Worm (Caenorhabditis elegans) whole organism, mixed stage, embryonic: ENCODE data around the gene dyc-1.
A peak's percentile ranks its signal among the peaks of the same experiment; 100 is the strongest.

Source experiments
- bed-3 ChIP-seq: fragments of 200-800 bp; sonication (Bioruptor generic); optimal IDR thresholded peaks from 3 replicates; lab custom pipeline; 2018; ENCODE audit warnings: mild to moderate bottlenecking, missing genetic modification characterization, moderate library complexity, missing compliant biosample characterization
- blmp-1 ChIP-seq: fragments of 150-350 bp; optimal IDR thresholded peaks from 2 replicates; lab custom pipeline; 2014; ENCODE audit warnings: missing biosample characterization, missing genetic modification characterization
- ceh-39 ChIP-seq: fragments of 150-350 bp; optimal IDR thresholded peaks from 2 replicates; lab custom pipeline; 2014; ENCODE audit warnings: missing biosample characterization, missing genetic modification characterization
- ceh-43 ChIP-seq: fragments of 200-800 bp; sonication (Bioruptor generic); optimal IDR thresholded peaks from 2 replicates; lab custom pipeline; 2018; ENCODE audit warnings: mild to moderate bottlenecking, missing genetic modification characterization, moderate library complexity, missing compliant biosample characterization
- ceh-83 ChIP-seq: fragments of 200-800 bp; sonication (Bioruptor generic); optimal IDR thresholded peaks from 2 replicates; lab custom pipeline; 2018; ENCODE audit warnings: mild to moderate bottlenecking, missing genetic modification characterization, missing compliant biosample characterization
- ces-1 ChIP-seq: fragments of 150-350 bp; optimal IDR thresholded peaks from 2 replicates; lab custom pipeline; 2014; ENCODE audit warnings: missing biosample characterization, missing genetic modification reagents, missing genetic modification characterization
- cnd-1 ChIP-seq: fragments of 200-800 bp; sonication (Bioruptor generic); optimal IDR thresholded peaks from 2 replicates; lab custom pipeline; 2018; ENCODE audit warnings: mild to moderate bottlenecking, missing genetic modification characterization, missing compliant biosample characterization
- drap-1 ChIP-seq: fragments of 200-800 bp; sonication (Bioruptor generic); optimal IDR thresholded peaks from 3 replicates; lab custom pipeline; 2018; ENCODE audit warnings: mild to moderate bottlenecking, missing genetic modification characterization, missing compliant biosample characterization
- elt-1 ChIP-seq: sonication (generic microtip); optimal IDR thresholded peaks from 2 replicates; lab custom pipeline; 2017; ENCODE audit warnings: missing genetic modification characterization, mild to moderate bottlenecking, missing compliant biosample characterization, antibody characterized with exemption, moderate library complexity, borderline replicate concordance; ENCODE audit not compliant: insufficient read depth
- elt-3 ChIP-seq: fragments of 150-350 bp; optimal IDR thresholded peaks from 2 replicates; lab custom pipeline; 2014; ENCODE audit warnings: missing biosample characterization, missing genetic modification characterization
- flh-1 ChIP-seq: fragments of 200-800 bp; sonication (Bioruptor generic); optimal IDR thresholded peaks from 2 replicates; lab custom pipeline; 2018; ENCODE audit warnings: mild to moderate bottlenecking, missing genetic modification characterization, moderate library complexity, missing compliant biosample characterization
- ham-2 ChIP-seq: fragments of 200-800 bp; sonication (Bioruptor generic); optimal IDR thresholded peaks from 2 replicates; lab custom pipeline; 2018; ENCODE audit warnings: mild to moderate bottlenecking, missing genetic modification characterization, missing compliant biosample characterization
- hlh-1 ChIP-seq: fragments of 150-350 bp; optimal IDR thresholded peaks from 2 replicates; lab custom pipeline; 2014; ENCODE audit warnings: missing biosample characterization, missing genetic modification reagents, missing genetic modification characterization
- lin-13 ChIP-seq: fragments of 150-350 bp; optimal IDR thresholded peaks from 2 replicates; lab custom pipeline; 2014; ENCODE audit warnings: missing biosample characterization, missing genetic modification characterization
- lsy-2 ChIP-seq: fragments of 150-350 bp; optimal IDR thresholded peaks from 2 replicates; lab custom pipeline; 2014; ENCODE audit warnings: missing biosample characterization, missing genetic modification characterization
- mep-1 ChIP-seq: fragments of 150-350 bp; optimal IDR thresholded peaks from 2 replicates; lab custom pipeline; 2017; ENCODE audit warnings: missing biosample characterization, missing genetic modification reagents, missing genetic modification characterization, inconsistent platforms
- mls-2 ChIP-seq: sonication (generic microtip); optimal IDR thresholded peaks from 2 replicates; lab custom pipeline; 2016; ENCODE audit warnings: mild to moderate bottlenecking, missing genetic modification characterization, moderate library complexity, missing compliant biosample characterization
- nhr-12 ChIP-seq: fragments of 150-350 bp; optimal IDR thresholded peaks from 2 replicates; lab custom pipeline; 2014; ENCODE audit warnings: missing biosample characterization, missing genetic modification characterization
- nhr-2 ChIP-seq: fragments of 150-350 bp; optimal IDR thresholded peaks from 2 replicates; lab custom pipeline; 2014; ENCODE audit warnings: missing biosample characterization, missing genetic modification characterization
- nhr-237 ChIP-seq: fragments of 150-350 bp; optimal IDR thresholded peaks from 2 replicates; lab custom pipeline; 2014; ENCODE audit warnings: missing biosample characterization, missing genetic modification characterization
- nhr-28 ChIP-seq: fragments of 150-350 bp; optimal IDR thresholded peaks from 2 replicates; lab custom pipeline; 2014; ENCODE audit warnings: missing biosample characterization, missing genetic modification characterization
- pha-4 ChIP-seq: fragments of 150-350 bp; optimal IDR thresholded peaks from 2 replicates; lab custom pipeline; 2018; ENCODE audit warnings: missing biosample characterization, missing genetic modification reagents, missing genetic modification characterization
- sem-2 ChIP-seq: fragments of 200-800 bp; sonication (Bioruptor generic); optimal IDR thresholded peaks from 2 replicates; lab custom pipeline; 2018; ENCODE audit warnings: mild to moderate bottlenecking, missing genetic modification characterization, missing compliant biosample characterization
- sptf-1 ChIP-seq: sonication (generic microtip); optimal IDR thresholded peaks from 2 replicates; lab custom pipeline; 2017; ENCODE audit warnings: mild to moderate bottlenecking, missing genetic modification characterization, moderate library complexity, missing compliant biosample characterization
- tbx-8 ChIP-seq: fragments of 200-800 bp; sonication (Bioruptor generic); optimal IDR thresholded peaks from 2 replicates; lab custom pipeline; 2018; ENCODE audit warnings: mild to moderate bottlenecking, missing genetic modification characterization, moderate library complexity, missing compliant biosample characterization
- unc-120 ChIP-seq: sonication (generic microtip); optimal IDR thresholded peaks from 2 replicates; lab custom pipeline; 2017; ENCODE audit warnings: missing genetic modification characterization, missing compliant biosample characterization; ENCODE audit not compliant: poor library complexity, severe bottlenecking
- unc-39 ChIP-seq: fragments of 150-350 bp; optimal IDR thresholded peaks from 2 replicates; lab custom pipeline; 2014; ENCODE audit warnings: missing biosample characterization, missing genetic modification characterization
- unc-62 ChIP-seq: fragments of 150-350 bp; optimal IDR thresholded peaks from 2 replicates; lab custom pipeline; 2014; ENCODE audit warnings: missing biosample characterization, missing genetic modification reagents, missing genetic modification characterization
- zip-8 ChIP-seq: fragments of 150-350 bp; optimal IDR thresholded peaks from 2 replicates; lab custom pipeline; 2014; ENCODE audit warnings: missing biosample characterization, missing genetic modification characterization
- ztf-11 ChIP-seq: fragments of 150-350 bp; optimal IDR thresholded peaks from 2 replicates; lab custom pipeline; 2014; ENCODE audit warnings: missing biosample characterization, missing genetic modification characterization

dyc-1 gene

DNA sequence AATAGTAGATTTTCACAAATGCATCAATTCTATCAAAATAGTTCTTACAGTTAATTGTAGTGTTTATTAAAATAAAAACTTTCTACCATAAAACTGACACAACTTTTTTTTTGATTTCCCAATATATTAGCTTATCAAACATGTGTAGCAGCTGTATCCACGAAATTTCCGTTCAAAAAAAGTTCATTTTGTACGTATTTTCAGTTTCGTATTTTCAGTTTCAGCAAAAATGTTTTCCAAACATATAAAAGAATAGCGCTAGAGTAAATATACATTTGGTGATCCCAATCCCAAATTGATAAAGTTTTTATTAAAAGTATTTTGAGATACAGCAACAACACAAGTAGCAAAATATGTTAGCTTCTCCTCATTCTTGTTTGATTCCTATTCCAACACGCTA, 19.9 kb upstream of the dyc-1 start:
- TF ChIP-seq drap-1 (GFP tag; lab: Kevin White, UChicago): no peak
- TF ChIP-seq flh-1 (GFP tag; lab: Kevin White, UChicago): no peak
- TF ChIP-seq pha-4 (tag; lab: Kevin White, UChicago): no peak
- TF ChIP-seq mls-2: no peak
- no peak for TF ChIP-seq ham-2 (GFP tag; lab: Kevin White, UChicago)
- TF ChIP-seq nhr-12 (tag; lab: Kevin White, UChicago): no peak
- no peak for TF ChIP-seq lsy-2 (tag; lab: Kevin White, UChicago)
- TF ChIP-seq cnd-1 (tag; lab: Kevin White, UChicago): no peak
- no peak for TF ChIP-seq ceh-39
- TF ChIP-seq unc-39 (tag; lab: Kevin White, UChicago): no peak
- no peak for TF ChIP-seq bed-3 (GFP tag; lab: Kevin White, UChicago)
- no peak for TF ChIP-seq hlh-1 (tag; lab: Kevin White, UChicago)
- no peak for TF ChIP-seq elt-3 (tag; lab: Kevin White, UChicago)
- no peak for TF ChIP-seq sem-2
- no peak for TF ChIP-seq zip-8 (tag; lab: Kevin White, UChicago)
- no peak for TF ChIP-seq elt-1

ce11 chrX:14029872-14030271, 19.5 kb upstream of the dyc-1 start:
- no peak for TF ChIP-seq bed-3 (GFP tag; lab: Kevin White, UChicago)
- TF ChIP-seq mep-1 (tag; lab: Kevin White, UChicago): no peak
- peak; percentile 82 for TF ChIP-seq ces-1
- TF ChIP-seq, all 35 proteins: peak for 1

DNA sequence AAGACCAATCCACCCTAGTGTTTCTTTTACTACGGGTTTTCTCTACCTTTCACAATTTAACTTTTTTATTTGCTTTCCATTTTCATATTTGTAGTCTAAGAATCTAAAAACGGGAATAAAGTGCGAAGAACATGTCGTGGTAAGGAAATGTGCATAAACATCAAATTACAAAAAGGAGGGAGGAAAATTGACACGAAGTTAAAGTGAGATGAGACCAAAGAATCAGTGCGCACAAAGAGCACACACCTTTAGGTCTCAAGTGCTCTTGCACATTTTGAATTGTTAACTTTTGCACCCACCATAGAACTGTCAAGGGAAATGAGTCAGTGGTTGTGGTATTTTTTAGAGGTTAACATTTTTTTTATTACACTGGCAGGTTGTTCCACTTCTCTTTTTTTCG, 18.8 kb upstream of the dyc-1 start:
- TF ChIP-seq sptf-1 (tag; lab: Kevin White, UChicago): no peak
- no peak for TF ChIP-seq unc-62 (GFP tag; lab: Kevin White, UChicago)
- no peak for TF ChIP-seq nhr-12 (tag; lab: Kevin White, UChicago)
- TF ChIP-seq sem-2: no peak
- no peak for TF ChIP-seq nhr-237 (tag; lab: Kevin White, UChicago)

- TF ChIP-seq nhr-237 (tag; lab: Kevin White, UChicago): no peak
- no peak for TF ChIP-seq nhr-12 (tag; lab: Kevin White, UChicago)
- TF ChIP-seq mep-1 (tag; lab: Kevin White, UChicago): no peak
- no peak for TF ChIP-seq mls-2
- TF ChIP-seq ztf-11: no peak
- TF ChIP-seq cnd-1 (tag; lab: Kevin White, UChicago): no peak
- no peak for TF ChIP-seq hlh-1 (tag; lab: Kevin White, UChicago)
- no peak for TF ChIP-seq ces-1
- no peak for TF ChIP-seq sptf-1 (tag; lab: Kevin White, UChicago)
- TF ChIP-seq sem-2: no peak
- TF ChIP-seq ceh-43 (GFP tag; lab: Kevin White, UChicago): no peak
- no peak for TF ChIP-seq flh-1 (GFP tag; lab: Kevin White, UChicago)
- no peak for TF ChIP-seq nhr-2 (tag; lab: Kevin White, UChicago)
- no peak for TF ChIP-seq ham-2 (GFP tag; lab: Kevin White, UChicago)
- TF ChIP-seq unc-62 (GFP tag; lab: Kevin White, UChicago): no peak
- no peak for TF ChIP-seq drap-1 (GFP tag; lab: Kevin White, UChicago)
- TF ChIP-seq ceh-83 (GFP tag; lab: Kevin White, UChicago): no peak
Observed at ce11 chrX:14033494-14033893, 15.8 kb upstream of the dyc-1 start, which contains the start of gene arrd-25. arrd-25 (plus strand) TSS chrX:14033794.

- no peak for TF ChIP-seq lin-13 (tag; lab: Kevin White, UChicago)
- no peak for TF ChIP-seq bed-3 (GFP tag; lab: Kevin White, UChicago)
- TF ChIP-seq sem-2: no peak
- peak; percentile 78 for TF ChIP-seq unc-62 (GFP tag; lab: Kevin White, UChicago)
- TF ChIP-seq ceh-83 (GFP tag; lab: Kevin White, UChicago): no peak
- TF ChIP-seq hlh-1 (tag; lab: Kevin White, UChicago): peak; percentile 67
Observed at ce11 chrX:14039293-14039692, 10.0 kb upstream of the dyc-1 start.

DNA sequence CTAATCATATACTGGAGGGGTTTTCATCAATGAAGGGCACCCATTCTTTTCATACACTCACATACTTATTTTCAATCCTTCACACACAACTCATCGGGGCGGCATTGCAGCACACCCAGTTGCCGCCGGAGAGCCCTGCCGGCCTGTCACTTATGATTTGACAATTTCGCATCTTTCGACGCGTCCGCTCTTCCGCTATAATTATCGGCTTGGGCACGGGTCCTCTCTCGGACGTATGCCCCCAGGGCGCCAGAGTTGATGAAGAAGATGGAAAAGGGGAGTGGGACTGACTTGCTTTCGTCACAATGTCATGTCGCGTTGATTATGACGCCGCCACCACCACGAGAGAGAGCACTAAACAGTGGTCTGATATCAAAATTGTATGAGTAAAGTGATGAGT, 5.0 kb upstream of the dyc-1 start:
- TF ChIP-seq elt-3 (tag; lab: Kevin White, UChicago): no peak
- no peak for TF ChIP-seq nhr-28 (tag; lab: Kevin White, UChicago)
- peak; percentile 46 for TF ChIP-seq unc-62 (GFP tag; lab: Kevin White, UChicago)
- no peak for TF ChIP-seq blmp-1
- no peak for TF ChIP-seq nhr-12 (tag; lab: Kevin White, UChicago)
- TF ChIP-seq zip-8 (tag; lab: Kevin White, UChicago): no peak
- TF ChIP-seq sem-2: no peak
- TF ChIP-seq tbx-8 (GFP tag; lab: Kevin White, UChicago): no peak
- peak; percentile 46 for TF ChIP-seq unc-120
- no peak for TF ChIP-seq nhr-2 (tag; lab: Kevin White, UChicago)
- no peak for TF ChIP-seq elt-1
- TF ChIP-seq lin-13 (tag; lab: Kevin White, UChicago): no peak
